Worm (Caenorhabditis elegans) whole organism, L4 larva: ENCODE results near the gene mec-18.
A peak's percentile ranks its signal among the peaks of the same experiment; 100 is the strongest.

Experiments used
- F10B5.3 ChIP-seq: sonication (generic microtip); optimal IDR thresholded peaks from 2 replicates; lab custom pipeline; 2016; ENCODE audit warnings: mild to moderate bottlenecking, missing genetic modification characterization, missing compliant biosample characterization
- F26F4.8 ChIP-seq: fragments of 200-800 bp; sonication (Bioruptor generic); conservative IDR thresholded peaks from 2 replicates; pipeline ENCODE4 v1.3.6; 2022; ENCODE audit warnings: missing genetic modification characterization, missing compliant biosample characterization
- F37D6.2 ChIP-seq: sonication (generic microtip); optimal IDR thresholded peaks from 2 replicates; lab custom pipeline; 2016; ENCODE audit warnings: mild to moderate bottlenecking, missing genetic modification characterization, missing compliant biosample characterization
- Y105C5A.15 ChIP-seq: fragments of 200-800 bp; sonication (Bioruptor generic); IDR thresholded peaks from 2 replicates; pipeline ENCODE4 v1.3.6; 2022; ENCODE audit warnings: missing genetic modification characterization, missing compliant biosample characterization
- Y5F2A.4 ChIP-seq: fragments of 200-800 bp; sonication (Bioruptor generic); optimal IDR thresholded peaks from 2 replicates; lab custom pipeline; 2018; ENCODE audit warnings: mild to moderate bottlenecking, missing genetic modification characterization, missing compliant biosample characterization
- ZK337.2 ChIP-seq: fragments of 200-800 bp; sonication (Bioruptor generic); IDR thresholded peaks from 2 replicates; pipeline ENCODE4 v1.3.6; 2022; ENCODE audit warnings: missing genetic modification reagents, missing genetic modification characterization, missing compliant biosample characterization
- aha-1 ChIP-seq: fragments of 150-350 bp; peaks from one replicate; lab custom pipeline; 2014; ENCODE audit warnings: missing biosample characterization, missing genetic modification characterization
- aly-2 ChIP-seq: sonication (generic microtip); optimal IDR thresholded peaks from 2 replicates; lab custom pipeline; 2018; ENCODE audit warnings: missing biosample characterization, missing genetic modification characterization
- ama-1 ChIP-seq: fragments of 150-350 bp; optimal IDR thresholded peaks from 2 replicates; lab custom pipeline; 2014; ENCODE audit warnings: inconsistent platforms, mixed read lengths
- ceh-32 ChIP-seq: sonication (generic microtip); optimal IDR thresholded peaks from 2 replicates; lab custom pipeline; 2016; ENCODE audit warnings: mild to moderate bottlenecking, missing genetic modification characterization, missing compliant biosample characterization; ENCODE audit not compliant: poor library complexity
- cey-2 ChIP-seq: sonication (generic microtip); optimal IDR thresholded peaks from 3 replicates; lab custom pipeline; 2017; ENCODE audit warnings: missing genetic modification characterization, mild to moderate bottlenecking, missing compliant biosample characterization, antibody characterized with exemption, borderline replicate concordance; ENCODE audit not compliant: insufficient read depth
- daf-16 ChIP-seq, 3 experiments: sonication (generic microtip); optimal IDR thresholded peaks; 2 replicates each; lab custom pipeline; 2016 to 2017; ENCODE audit warnings: missing genetic modification characterization in 3 of 3, missing genetic modification reagents in 3 of 3, mild to moderate bottlenecking in 2 of 3, missing compliant biosample characterization in 2 of 3, missing biosample characterization in 1 of 3, moderate library complexity in 1 of 3
- daf-19 ChIP-seq: fragments of 200-800 bp; sonication (Bioruptor generic); conservative IDR thresholded peaks from 2 replicates; pipeline ENCODE4 v1.3.6; 2022; ENCODE audit warnings: missing genetic modification characterization, missing compliant biosample characterization
- dmd-6 ChIP-seq: fragments of 200-800 bp; sonication (Bioruptor generic); IDR thresholded peaks from 2 replicates; pipeline ENCODE4 v1.3.6; 2022; ENCODE audit warnings: missing genetic modification reagents, missing genetic modification characterization, missing compliant biosample characterization
- dmd-8 ChIP-seq: fragments of 200-800 bp; sonication (Bioruptor generic); IDR thresholded peaks from 2 replicates; pipeline ENCODE4 v1.3.6; 2022; ENCODE audit warnings: missing genetic modification characterization, missing compliant biosample characterization
- dpl-1 ChIP-seq: fragments of 150-350 bp; optimal IDR thresholded peaks from 2 replicates; lab custom pipeline; 2014; ENCODE audit warnings: missing biosample characterization, missing genetic modification reagents, missing genetic modification characterization
- duxl-1 ChIP-seq: sonication (generic microtip); optimal IDR thresholded peaks from 2 replicates; lab custom pipeline; 2016; ENCODE audit warnings: mild to moderate bottlenecking, missing genetic modification characterization, moderate library complexity, missing compliant biosample characterization; ENCODE audit not compliant: poor library complexity
- dve-1 ChIP-seq: sonication (generic microtip); optimal IDR thresholded peaks from 2 replicates; lab custom pipeline; 2017; ENCODE audit warnings: antibody characterized with exemption, mild to moderate bottlenecking, missing genetic modification characterization, missing compliant biosample characterization; ENCODE audit not compliant: insufficient read depth
- egl-43 ChIP-seq: fragments of 200-800 bp; sonication (Bioruptor generic); IDR thresholded peaks from 2 replicates; pipeline ENCODE4 v1.3.6; 2022; ENCODE audit warnings: missing genetic modification reagents, missing genetic modification characterization, missing compliant biosample characterization
- hif-1 ChIP-seq, 2 experiments: sonication (generic microtip); optimal IDR thresholded peaks; 2 replicates each; lab custom pipeline; 2016 to 2017; ENCODE audit warnings: missing compliant biosample characterization in 2 of 2, missing genetic modification characterization in 2 of 2, missing genetic modification reagents in 2 of 2, missing genotype in 2 of 2, mild to moderate bottlenecking in 1 of 2
- hlh-11 ChIP-seq: fragments of 200-800 bp; sonication (Bioruptor generic); optimal IDR thresholded peaks from 2 replicates; lab custom pipeline; 2018; ENCODE audit warnings: mild to moderate bottlenecking, missing genetic modification characterization, missing compliant biosample characterization
- hlh-30 ChIP-seq: sonication (generic microtip); optimal IDR thresholded peaks from 2 replicates; lab custom pipeline; 2017; ENCODE audit warnings: antibody characterized with exemption, mild to moderate bottlenecking, missing genetic modification characterization, missing compliant biosample characterization; ENCODE audit not compliant: insufficient read depth
- hmg-1.1 ChIP-seq: fragments of 200-800 bp; sonication (Bioruptor generic); IDR thresholded peaks from 2 replicates; pipeline ENCODE4 v1.3.6; 2022; ENCODE audit warnings: missing genetic modification reagents, missing genetic modification characterization, missing compliant biosample characterization
- lim-7 ChIP-seq: fragments of 200-800 bp; sonication (Bioruptor generic); IDR thresholded peaks from 2 replicates; pipeline ENCODE4 v1.3.6; 2022; ENCODE audit warnings: missing genetic modification characterization, missing compliant biosample characterization
- lin-1 ChIP-seq: fragments of 200-800 bp; sonication (Bioruptor generic); IDR thresholded peaks from 2 replicates; pipeline ENCODE4 v1.3.6; 2022; ENCODE audit warnings: missing genetic modification reagents, missing genetic modification characterization, missing compliant biosample characterization
- lin-15B ChIP-seq: fragments of 150-350 bp; sonication (generic microtip); optimal IDR thresholded peaks from 3 replicates; lab custom pipeline; 2014; ENCODE audit warnings: missing biosample characterization, missing genetic modification characterization
- lin-38 ChIP-seq: fragments of 200-800 bp; sonication (Bioruptor generic); IDR thresholded peaks from 2 replicates; pipeline ENCODE4 v1.3.6; 2022; ENCODE audit warnings: missing genetic modification reagents, missing genetic modification characterization, missing compliant biosample characterization
- lsy-2 ChIP-seq, 2 experiments: fragments of 150-350 bp in 1 of 2; sonication (generic microtip) in 1 of 2; optimal IDR thresholded peaks; 2 replicates each; lab custom pipeline; 2014 to 2017; ENCODE audit warnings: missing biosample characterization in 2 of 2, missing genetic modification characterization in 2 of 2
- mdl-1 ChIP-seq, 2 experiments: fragments of 150-350 bp in 1 of 2; sonication (generic microtip) in 1 of 2; optimal IDR thresholded peaks; 2 replicates each; lab custom pipeline; 2014 to 2017; ENCODE audit warnings: missing biosample characterization in 2 of 2, missing genetic modification characterization in 2 of 2
- mep-1 ChIP-seq: fragments of 150-350 bp; sonication (generic microtip); optimal IDR thresholded peaks from 3 replicates; lab custom pipeline; 2014; ENCODE audit warnings: missing biosample characterization, missing genetic modification characterization
- mxl-3 ChIP-seq: fragments of 200-800 bp; sonication (Bioruptor generic); optimal IDR thresholded peaks from 2 replicates; lab custom pipeline; 2018; ENCODE audit warnings: mild to moderate bottlenecking, missing genetic modification characterization, missing compliant biosample characterization
- nhr-11 ChIP-seq: fragments of 150-350 bp; optimal IDR thresholded peaks from 2 replicates; lab custom pipeline; 2014; ENCODE audit warnings: missing biosample characterization, missing genetic modification characterization
- nhr-25 ChIP-seq: sonication (generic microtip); optimal IDR thresholded peaks from 2 replicates; lab custom pipeline; 2017; ENCODE audit warnings: missing genetic modification characterization, mild to moderate bottlenecking, missing compliant biosample characterization, antibody characterized with exemption, moderate library complexity, borderline replicate concordance; ENCODE audit not compliant: insufficient read depth
- nhr-28 ChIP-seq: fragments of 150-350 bp; optimal IDR thresholded peaks from 2 replicates; lab custom pipeline; 2014; ENCODE audit warnings: missing biosample characterization, missing genetic modification characterization
- nhr-48 ChIP-seq: sonication (generic microtip); optimal IDR thresholded peaks from 2 replicates; lab custom pipeline; 2016; ENCODE audit warnings: mild to moderate bottlenecking, missing genetic modification characterization, missing compliant biosample characterization
- pha-4 ChIP-seq, 2 experiments: fragments of 150-350 bp in 1 of 2; fragments of 200-800 bp in 1 of 2; sonication (Bioruptor generic) in 1 of 2; IDR thresholded peaks in 1 of 2; optimal IDR thresholded peaks in 1 of 2; 2 replicates each; pipeline versions ENCODE4 v1.3.6 to Lab custom; 2014 to 2022; ENCODE audit warnings: missing genetic modification characterization in 2 of 2, missing genetic modification reagents in 2 of 2, missing biosample characterization in 1 of 2, missing compliant biosample characterization in 1 of 2
- rbr-2 ChIP-seq: sonication (generic microtip); optimal IDR thresholded peaks from 2 replicates; lab custom pipeline; 2016; ENCODE audit warnings: missing genotype, missing genetic modification characterization, missing compliant biosample characterization
- saeg-2 ChIP-seq: fragments of 200-800 bp; sonication (Bioruptor generic); IDR thresholded peaks from 2 replicates; pipeline ENCODE4 v1.3.6; 2022; ENCODE audit warnings: missing genetic modification reagents, missing genetic modification characterization, missing compliant biosample characterization
- set-16 ChIP-seq: fragments of 200-800 bp; sonication (Bioruptor generic); IDR thresholded peaks from 2 replicates; pipeline ENCODE4 v1.3.6; 2022; ENCODE audit warnings: missing genetic modification reagents, missing genetic modification characterization, missing compliant biosample characterization
- snpc-1.2 ChIP-seq: fragments of 200-800 bp; sonication (Bioruptor generic); IDR thresholded peaks from 2 replicates; pipeline ENCODE4 v1.3.6; 2022; ENCODE audit warnings: missing genetic modification reagents, missing genetic modification characterization, missing compliant biosample characterization
- spr-1 ChIP-seq: sonication (generic microtip); optimal IDR thresholded peaks from 2 replicates; lab custom pipeline; 2016; ENCODE audit warnings: mild to moderate bottlenecking, missing genetic modification characterization, missing compliant biosample characterization
- spr-3 ChIP-seq: fragments of 200-800 bp; sonication (Bioruptor generic); optimal IDR thresholded peaks from 2 replicates; lab custom pipeline; 2018; ENCODE audit warnings: mild to moderate bottlenecking, missing genetic modification characterization, missing compliant biosample characterization
- tra-1 ChIP-seq: fragments of 200-800 bp; sonication (Bioruptor generic); IDR thresholded peaks from 2 replicates; pipeline ENCODE4 v1.3.6; 2022; ENCODE audit warnings: missing genetic modification reagents, missing genetic modification characterization, missing compliant biosample characterization
- unc-62 ChIP-seq, 3 experiments: fragments of 150-350 bp in 1 of 3; sonication (generic microtip); optimal IDR thresholded peaks in 2 of 3; peaks in 1 of 3; 1 replicate in 1 of 3; 2 replicates in 2 of 3; lab custom pipeline; 2014 to 2017; ENCODE audit warnings: missing biosample characterization in 3 of 3, missing genetic modification characterization in 3 of 3, missing genetic modification reagents in 3 of 3, missing genotype in 1 of 3
- zag-1 ChIP-seq: fragments of 150-350 bp; optimal IDR thresholded peaks from 2 replicates; lab custom pipeline; 2014; ENCODE audit warnings: missing biosample characterization, missing genetic modification characterization
- zip-11 ChIP-seq: fragments of 200-800 bp; sonication (Bioruptor generic); IDR thresholded peaks from 2 replicates; pipeline ENCODE4 v1.3.6; 2022; ENCODE audit warnings: missing genetic modification characterization, missing compliant biosample characterization
- ztf-7 ChIP-seq: fragments of 150-350 bp; optimal IDR thresholded peaks from 2 replicates; lab custom pipeline; 2014; ENCODE audit warnings: missing biosample characterization, missing genetic modification characterization

The mec-18 gene

DNA sequence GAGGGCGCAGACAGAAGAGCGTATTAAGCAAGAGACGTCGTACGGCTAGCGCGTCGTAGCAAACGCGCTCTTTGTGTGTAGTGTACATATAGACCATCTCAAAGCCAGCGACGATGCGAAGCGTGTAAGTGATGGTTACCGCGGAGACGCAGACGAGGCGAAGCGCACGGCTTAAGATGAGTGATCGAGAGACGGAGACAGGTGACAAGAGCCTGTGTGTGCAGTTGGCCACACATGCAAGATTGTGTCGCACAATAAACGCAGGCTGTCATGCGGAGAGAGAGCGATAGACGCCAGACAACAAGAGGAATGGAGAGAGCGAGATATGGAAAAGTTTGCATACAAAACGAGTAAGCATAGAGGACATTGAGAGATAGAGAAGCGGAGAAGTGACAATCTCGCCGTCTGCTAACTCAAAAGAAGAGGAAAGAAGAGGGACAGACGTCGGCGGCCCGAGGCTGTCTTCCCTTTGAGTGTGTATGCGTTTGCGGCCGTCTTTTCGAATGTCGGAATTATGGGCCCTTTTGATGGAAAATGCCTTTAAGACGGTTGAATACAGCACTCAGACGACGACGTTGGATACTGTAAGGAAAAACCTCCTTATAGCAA lies 51.1 kb downstream of the mec-18 start:
- TF ChIP-seq saeg-2 (GFP tag; lab: Robert Waterston, UW) (peak; percentile 63), snpc-1.2 (GFP tag; lab: Robert Waterston, UW) (no peak), lsy-2 (tag; optimal IDR thresholded peaks at IDR 0.05; lab: Kevin White, UChicago) (peak; percentile 71 to 79), aly-2 (tag; lab: Kevin White, UChicago) (no peak), ZK337.2 (GFP tag; lab: Robert Waterston, UW) (no peak), ztf-7 (tag; lab: Kevin White, UChicago) (peak; percentile 88), mxl-3 (peak; percentile 74), F37D6.2 (tag; lab: Kevin White, UChicago) (peak; percentile 67), Y5F2A.4 (no peak), rbr-2 (tag; lab: Kevin White, UChicago) (peak; percentile 84), hif-1 (tag; optimal IDR thresholded peaks at IDR 0.05; lab: Kevin White, UChicago) (peak; percentile 11 to 43), lim-7 (GFP tag; lab: Robert Waterston, UW) (0 out of 2 replicates have a peak, but pooled peaks have one; percentile 52), spr-3 (peak; percentile 76), ama-1 (peak; percentile 96), zip-11 (no peak), F10B5.3 (peak; percentile 80), daf-19 (GFP tag; lab: Robert Waterston, UW) (0 out of 2 replicates have a peak, but pooled peaks have one; percentile 15), nhr-28 (peak; percentile 77), lin-38 (GFP tag; lab: Robert Waterston, UW) (peak; percentile 47), aha-1 (tag; lab: Kevin White, UChicago) (peak; percentile 99), hmg-1.1 (GFP tag; lab: Robert Waterston, UW) (peak; percentile 98), tra-1 (GFP tag; lab: Robert Waterston, UW) (no peak), daf-16 (GFP tag; optimal IDR thresholded peaks at IDR 0.05; lab: Kevin White, UChicago) (peak; percentile 56 to 86), daf-16 (tag; optimal IDR thresholded peaks at IDR 0.05; lab: Kevin White, UChicago) (peak; percentile 51), egl-43 (peak; percentile 84), zag-1 (tag; lab: Kevin White, UChicago) (peak; percentile 68), unc-62 (GFP tag; optimal IDR thresholded peaks at IDR 0.05 in 1 of 2; lab: Kevin White, UChicago) (peak in 1 of 2 experiments; percentile 100), unc-62 (tag; optimal IDR thresholded peaks at IDR 0.05; lab: Kevin White, UChicago) (no peak), dpl-1 (GFP tag; lab: Kevin White, UChicago) (peak; percentile 10), lin-15B (tag; lab: Kevin White, UChicago) (no peak), F26F4.8 (GFP tag; lab: Robert Waterston, UW) (no peak), cey-2 (tag; lab: Kevin White, UChicago) (no peak), nhr-11 (tag; lab: Kevin White, UChicago) (peak; percentile 17), ceh-32 (peak; percentile 62), dmd-8 (GFP tag; lab: Robert Waterston, UW) (peak; percentile 66; the same call in 1 of the 2 replicates), hlh-11 (peak; percentile 95), spr-1 (tag; lab: Kevin White, UChicago) (peak; percentile 85), lin-1 (GFP tag; lab: Robert Waterston, UW) (no peak; the same call in 1 of the 2 replicates), hlh-30 (tag; lab: Kevin White, UChicago) (peak; percentile 51), nhr-25 (tag; lab: Kevin White, UChicago) (peak; percentile 81), dve-1 (tag; lab: Kevin White, UChicago) (peak; percentile 74), set-16 (GFP tag; lab: Robert Waterston, UW) (peak; percentile 75), duxl-1 (tag; lab: Kevin White, UChicago) (peak; percentile 40), mdl-1 (tag; optimal IDR thresholded peaks at IDR 0.05; lab: Kevin White, UChicago) (peak in 1 of 2 experiments; percentile 53), nhr-48 (tag; lab: Kevin White, UChicago) (peak; percentile 88), pha-4 (GFP tag; IDR thresholded peaks at IDR 0.05; lab: Robert Waterston, UW) (peak; percentile 86), pha-4 (tag; optimal IDR thresholded peaks at IDR 0.05; lab: Kevin White, UChicago) (no peak), mep-1 (tag; lab: Kevin White, UChicago) (peak; percentile 61), Y105C5A.15 (GFP tag; lab: Robert Waterston, UW) (no peak), dmd-6 (GFP tag; lab: Robert Waterston, UW) (peak; percentile 71)
